Fruit fly (Drosophila melanogaster): ENCODE data around the gene CG13385.
A peak's percentile ranks its signal among the peaks of the same experiment; 100 is the strongest.

DNA sequence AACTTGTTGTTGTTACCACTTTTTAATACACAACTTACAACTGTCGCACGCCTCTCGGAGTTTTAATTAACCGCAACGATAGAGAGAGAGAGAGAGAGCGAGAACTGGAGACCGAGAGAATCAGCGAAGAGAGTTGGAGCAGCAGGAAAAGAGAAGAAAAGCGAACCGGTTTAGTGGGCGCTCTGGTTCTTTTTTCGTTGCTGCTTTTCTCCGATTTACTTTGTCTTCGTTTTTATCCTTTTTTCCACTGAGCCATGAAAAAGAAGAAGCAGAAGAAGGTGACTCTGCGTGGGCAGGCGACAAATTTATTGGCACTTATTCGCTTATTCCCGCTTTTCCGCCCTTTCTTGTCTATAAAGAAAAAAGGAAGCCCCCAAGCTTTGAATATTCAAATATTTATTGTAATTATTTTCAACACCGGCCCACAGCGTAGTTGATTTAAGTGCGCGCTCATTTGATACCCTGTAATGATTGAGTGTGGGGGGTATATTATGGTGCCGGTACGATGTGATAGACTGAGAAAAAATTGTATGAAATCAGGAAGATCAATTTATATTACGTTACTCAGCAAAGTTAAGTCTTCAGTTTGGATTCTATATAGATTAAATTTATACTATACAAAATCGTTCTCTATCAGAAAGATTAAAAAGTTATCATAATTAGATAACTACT lies 23.9 kb downstream of the CG13385 start:
- TF ChIP-seq Rel (GFP tag; optimal IDR thresholded peaks at IDR 0.05), result no peak
- TF ChIP-seq Rel (tag; optimal IDR thresholded peaks at IDR 0.05), result no peak
- no peak for TF ChIP-seq Myc (optimal IDR thresholded peaks at IDR 0.05)
- no peak for TF ChIP-seq br (GFP tag; optimal IDR thresholded peaks at IDR 0.05)
- TF ChIP-seq psq (GFP tag; optimal IDR thresholded peaks at IDR 0.05), result peak; percentile 59
- peak; percentile 76 for TF ChIP-seq Dif (GFP tag; optimal IDR thresholded peaks at IDR 0.05; ENCODE audit: partially characterized antibody)
- TF ChIP-seq h (GFP tag; optimal IDR thresholded peaks at IDR 0.05), result no peak
- no peak for TF ChIP-seq Hr78 (GFP tag; optimal IDR thresholded peaks at IDR 0.05)
- TF ChIP-seq Vsx2 (GFP tag; optimal IDR thresholded peaks at IDR 0.05; ENCODE audit: partially characterized antibody), result peak; percentile 76
- no peak for TF ChIP-seq dmrt93B (GFP tag; optimal IDR thresholded peaks at IDR 0.05)

All from whole organism, wandering third instar larva.